Worm (Caenorhabditis elegans) whole organism, young adult: ENCODE data around the gene F22B3.5.
"Not testable (repeated sequence)": the region's sequence is repeated elsewhere in the genome, so short reads cannot be mapped to it uniquely, and the experiment has no call there.

Experiments
- F23B12.7 ChIP-seq: sonication (generic microtip); optimal IDR thresholded peaks from 2 replicates; lab custom pipeline; 2017; ENCODE audit warnings: missing genetic modification characterization, mild to moderate bottlenecking, missing compliant biosample characterization, antibody characterized with exemption, moderate library complexity; ENCODE audit not compliant: insufficient read depth
- F57A8.1 ChIP-seq: fragments of 200-800 bp; sonication (Bioruptor generic); optimal IDR thresholded peaks from 2 replicates; lab custom pipeline; 2018; ENCODE audit warnings: mild to moderate bottlenecking, missing genetic modification characterization, moderate library complexity, missing compliant biosample characterization
- T07F8.4 ChIP-seq: sonication (generic microtip); optimal IDR thresholded peaks from 2 replicates; lab custom pipeline; 2016; ENCODE audit warnings: mild to moderate bottlenecking, missing genetic modification characterization, moderate library complexity, missing compliant biosample characterization
- Y56A3A.18 ChIP-seq: fragments of 200-800 bp; sonication (Bioruptor generic); IDR thresholded peaks from 2 replicates; pipeline ENCODE4 v1.3.6; 2022; ENCODE audit warnings: missing genetic modification reagents, missing genetic modification characterization, missing compliant biosample characterization
- egrh-3 ChIP-seq: fragments of 200-800 bp; sonication (Bioruptor generic); IDR thresholded peaks from 2 replicates; pipeline ENCODE4 v1.3.6; 2022; ENCODE audit warnings: missing genetic modification reagents, missing genetic modification characterization, missing compliant biosample characterization
- nfya-1 ChIP-seq: sonication (generic microtip); optimal IDR thresholded peaks from 2 replicates; lab custom pipeline; 2017; ENCODE audit warnings: antibody characterized with exemption, missing compliant biosample characterization, missing genetic modification characterization, borderline replicate concordance; ENCODE audit not compliant: insufficient read depth
- nhr-90 ChIP-seq: sonication (generic microtip); optimal IDR thresholded peaks from 2 replicates; lab custom pipeline; 2016; ENCODE audit warnings: missing genotype, mild to moderate bottlenecking, missing genetic modification characterization, missing compliant biosample characterization
- pha-4 ChIP-seq: fragments of 150-350 bp; sonication (generic microtip); optimal IDR thresholded peaks from 2 replicates; lab custom pipeline; 2014; ENCODE audit warnings: missing biosample characterization, missing genetic modification reagents, missing genetic modification characterization
- unc-62 ChIP-seq: fragments of 150-350 bp; optimal IDR thresholded peaks from 2 replicates; lab custom pipeline; 2014; ENCODE audit warnings: missing biosample characterization, missing genetic modification reagents, missing genetic modification characterization

ce11 chrIV:11416724-11417123 is at the start of gene F22B3.5:
- not testable (repeated sequence) for TF ChIP-seq F23B12.7 (tag; lab: Kevin White, UChicago); T07F8.4; unc-62; Y56A3A.18; F57A8.1 (GFP tag; lab: Kevin White, UChicago); nfya-1 (tag; lab: Kevin White, UChicago); nhr-90 (tag; lab: Kevin White, UChicago); egrh-3 (GFP tag; lab: Robert Waterston, UW); pha-4
